Fruit fly (Drosophila melanogaster): ENCODE data around the gene Prx6a.

Gene Prx6a

DNA sequence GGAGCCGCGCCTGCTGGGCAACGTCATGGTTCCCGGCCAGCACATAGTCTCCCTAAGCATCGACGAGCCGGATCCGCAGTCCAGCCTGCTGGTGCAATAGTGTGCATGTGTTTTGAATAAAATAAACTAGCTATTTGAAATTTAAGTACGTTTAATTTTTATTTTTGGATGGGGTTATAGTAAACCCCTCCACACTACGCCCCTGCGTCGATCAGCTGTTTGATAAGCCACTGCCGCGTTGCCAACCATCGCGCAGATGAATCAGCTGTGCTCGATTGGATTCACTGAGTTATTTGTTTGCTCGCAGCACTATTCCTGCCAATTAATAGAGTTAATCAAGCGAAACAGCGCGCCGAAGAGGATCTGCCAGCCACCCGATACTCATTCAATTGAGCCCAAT is 827 bp upstream of the Prx6a start, which contains the start of gene RabGGTb:
Gene RabGGTb, plus strand, starts transcription at position 254 of the 400 bp plus-strand sequence.
- TF ChIP-seq dmrt93B (GFP tag; optimal IDR thresholded peaks at IDR 0.05) (no peak), foxo (GFP tag; optimal IDR thresholded peaks at IDR 0.05) (peak in 1 of 2 experiments; percentile 81), brk (GFP tag; optimal IDR thresholded peaks at IDR 0.05) (no peak), GATAd (GFP tag; optimal IDR thresholded peaks at IDR 0.05) (no peak), Abd-B (GFP tag; optimal IDR thresholded peaks at IDR 0.05) (no peak), dsf (GFP tag; optimal IDR thresholded peaks at IDR 0.05; ENCODE audit: borderline replicate concordance) (no peak), pan (optimal IDR thresholded peaks at IDR 0.05) (no peak), CG9705 (GFP tag; optimal IDR thresholded peaks at IDR 0.05) (peak; percentile 6), lola (GFP tag; optimal IDR thresholded peaks at IDR 0.05) (no peak), br (GFP tag; optimal IDR thresholded peaks at IDR 0.05) (peak; percentile 51), Dif (GFP tag; optimal IDR thresholded peaks at IDR 0.05; ENCODE audit: partially characterized antibody) (no peak), rgr (GFP tag; optimal IDR thresholded peaks at IDR 0.05) (peak; percentile 53), Vsx2 (GFP tag; optimal IDR thresholded peaks at IDR 0.05; ENCODE audit: partially characterized antibody) (no peak), dl (GFP tag; optimal IDR thresholded peaks at IDR 0.05; ENCODE audit: insufficient read depth in 1 of 2, partially characterized antibody in 2 of 2) (no peak), Hr83 (GFP tag; optimal IDR thresholded peaks at IDR 0.05; ENCODE audit: poor library complexity, severe bottlenecking) (no peak), CrebA (GFP tag; optimal IDR thresholded peaks at IDR 0.05; ENCODE audit: borderline replicate concordance) (no peak), Hnf4 (GFP tag; optimal IDR thresholded peaks at IDR 0.05) (peak; percentile 20), CG32264 (GFP tag; optimal IDR thresholded peaks at IDR 0.05) (no peak), sage (GFP tag; optimal IDR thresholded peaks at IDR 0.05) (no peak), OdsH (GFP tag; optimal IDR thresholded peaks at IDR 0.05) (peak; percentile 43), woc (GFP tag; optimal IDR thresholded peaks at IDR 0.05) (peak; percentile 20), usp (GFP tag; optimal IDR thresholded peaks at IDR 0.05) (no peak), h (GFP tag; optimal IDR thresholded peaks at IDR 0.05) (peak; percentile 46), N (GFP tag; optimal IDR thresholded peaks at IDR 0.05) (no peak), Sp1 (GFP tag; optimal IDR thresholded peaks at IDR 0.05) (peak; percentile 62), Hr78 (GFP tag; optimal IDR thresholded peaks at IDR 0.05) (no peak), fru (GFP tag; optimal IDR thresholded peaks at IDR 0.05) (peak; percentile 53), psq (GFP tag; optimal IDR thresholded peaks at IDR 0.05) (no peak), jim (GFP tag; optimal IDR thresholded peaks at IDR 0.05) (no peak), ey (GFP tag; optimal IDR thresholded peaks at IDR 0.05) (peak; percentile 71), HLH106 (tag; optimal IDR thresholded peaks at IDR 0.05) (peak; percentile 58), tai (GFP tag; optimal IDR thresholded peaks at IDR 0.05) (no peak), Rel (GFP tag; optimal IDR thresholded peaks at IDR 0.05) (no peak), Rel (tag; optimal IDR thresholded peaks at IDR 0.05) (peak; percentile 32), Jra (GFP tag; optimal IDR thresholded peaks at IDR 0.05) (no peak), sv (GFP tag; optimal IDR thresholded peaks at IDR 0.05) (peak; percentile 64), Mio (GFP tag; optimal IDR thresholded peaks at IDR 0.05) (no peak), Myc (optimal IDR thresholded peaks at IDR 0.05) (peak; percentile 66), Dfd (GFP tag; optimal IDR thresholded peaks at IDR 0.05) (no peak)

DNA sequence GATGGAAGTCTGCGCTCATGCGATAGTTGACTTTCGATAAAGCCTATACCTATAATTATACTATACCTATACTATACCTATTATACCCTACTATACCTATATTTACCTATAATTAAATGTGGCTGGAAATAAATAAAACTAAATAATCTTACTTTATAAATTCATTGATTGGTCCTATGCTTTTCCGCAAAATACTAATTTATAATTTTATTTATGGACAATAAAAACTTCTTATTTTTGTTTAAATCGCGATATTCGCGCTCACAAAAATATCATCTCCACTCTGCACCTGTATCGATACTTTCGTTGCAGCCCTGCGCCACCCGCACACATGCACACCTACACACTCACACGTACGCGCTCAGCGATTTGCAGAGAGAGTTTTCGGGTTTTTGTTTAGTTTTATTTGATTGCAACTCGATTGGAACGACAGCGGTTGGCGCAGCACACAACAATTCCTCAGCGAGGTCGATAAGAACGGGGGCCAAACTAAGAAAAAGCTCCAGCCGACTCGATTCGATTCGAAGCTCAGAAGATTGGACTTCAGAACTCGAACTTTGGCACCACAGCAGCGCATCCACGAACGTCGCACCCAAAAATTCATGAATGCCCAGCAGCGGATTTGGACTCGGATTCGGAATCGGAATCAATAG is 3.4 kb downstream of the Prx6a start, which contains the start of gene CG8814:
Gene CG8814, plus strand, starts transcription at position 349 of the 653 bp plus-strand sequence.
- TF ChIP-seq usp (GFP tag; optimal IDR thresholded peaks at IDR 0.05) (no peak), Abd-B (GFP tag; optimal IDR thresholded peaks at IDR 0.05) (no peak), sv (GFP tag; optimal IDR thresholded peaks at IDR 0.05) (peak; percentile 43), Hnf4 (GFP tag; optimal IDR thresholded peaks at IDR 0.05) (peak; percentile 88), Sp1 (GFP tag; optimal IDR thresholded peaks at IDR 0.05) (peak; percentile 48), lola (GFP tag; optimal IDR thresholded peaks at IDR 0.05) (no peak), Hr78 (GFP tag; optimal IDR thresholded peaks at IDR 0.05) (no peak), psq (GFP tag; optimal IDR thresholded peaks at IDR 0.05) (peak; percentile 68), fru (GFP tag; optimal IDR thresholded peaks at IDR 0.05) (peak; percentile 64), dl (GFP tag; optimal IDR thresholded peaks at IDR 0.05; ENCODE audit: insufficient read depth in 1 of 2, partially characterized antibody in 2 of 2) (peak in 1 of 2 experiments; percentile 31), Rel (GFP tag; optimal IDR thresholded peaks at IDR 0.05) (peak; percentile 71), Rel (tag; optimal IDR thresholded peaks at IDR 0.05) (peak; percentile 88), pan (optimal IDR thresholded peaks at IDR 0.05) (no peak), br (GFP tag; optimal IDR thresholded peaks at IDR 0.05) (peak; percentile 23), Jra (GFP tag; optimal IDR thresholded peaks at IDR 0.05) (peak; percentile 42), CG32264 (GFP tag; optimal IDR thresholded peaks at IDR 0.05) (no peak), HLH106 (tag; optimal IDR thresholded peaks at IDR 0.05) (peak; percentile 74), dsf (GFP tag; optimal IDR thresholded peaks at IDR 0.05; ENCODE audit: borderline replicate concordance) (peak; percentile 46), ey (GFP tag; optimal IDR thresholded peaks at IDR 0.05) (peak; percentile 51), Hr83 (GFP tag; optimal IDR thresholded peaks at IDR 0.05; ENCODE audit: poor library complexity, severe bottlenecking) (peak; percentile 47), Dif (GFP tag; optimal IDR thresholded peaks at IDR 0.05; ENCODE audit: partially characterized antibody) (peak; percentile 31), rgr (GFP tag; optimal IDR thresholded peaks at IDR 0.05) (peak; percentile 58), woc (GFP tag; optimal IDR thresholded peaks at IDR 0.05) (peak; percentile 76), OdsH (GFP tag; optimal IDR thresholded peaks at IDR 0.05) (peak; percentile 51), dmrt93B (GFP tag; optimal IDR thresholded peaks at IDR 0.05) (peak; percentile 68), h (GFP tag; optimal IDR thresholded peaks at IDR 0.05) (peak; percentile 57), foxo (GFP tag; optimal IDR thresholded peaks at IDR 0.05) (peak in 1 of 2 experiments; percentile 78), sage (GFP tag; optimal IDR thresholded peaks at IDR 0.05) (peak; percentile 42), CrebA (GFP tag; optimal IDR thresholded peaks at IDR 0.05; ENCODE audit: borderline replicate concordance) (no peak), brk (GFP tag; optimal IDR thresholded peaks at IDR 0.05) (peak; percentile 68), CG9705 (GFP tag; optimal IDR thresholded peaks at IDR 0.05) (peak; percentile 28)

Data from whole organism, wandering third instar larva.